Fruit fly (Drosophila melanogaster): ENCODE results near the gene CG13023.

The CG13023 gene

DNA sequence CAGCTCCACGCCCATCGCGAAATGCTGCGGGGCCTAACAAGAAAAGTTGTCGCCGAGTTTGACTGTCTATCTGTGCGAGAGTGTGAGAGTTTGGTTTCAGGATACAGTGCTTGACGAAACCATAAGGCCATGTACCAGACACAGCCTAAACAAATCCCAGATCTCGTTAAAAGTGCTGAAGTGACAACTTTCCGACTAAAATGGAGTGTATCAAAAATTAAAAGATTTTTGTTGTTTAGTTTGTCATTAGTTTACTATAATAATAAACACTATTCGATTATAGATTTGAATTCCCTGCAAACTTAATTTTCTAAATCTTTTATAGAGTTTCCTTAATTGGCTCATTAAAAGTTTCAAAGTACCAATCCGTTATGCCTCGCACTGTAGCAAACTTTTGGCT lies 33.6 kb downstream of the CG13023 start (continued):
- TF ChIP-seq CG6654 (GFP tag; optimal IDR thresholded peaks at IDR 0.05) (no peak), Hmr (GFP tag; optimal IDR thresholded peaks at IDR 0.05) (peak; percentile 31), mld (GFP tag; IDR thresholded peaks at IDR 0.05; ENCODE audit: partially characterized antibody) (no peak), eyg (GFP tag; optimal IDR thresholded peaks at IDR 0.05) (no peak), CG9609 (GFP tag; optimal IDR thresholded peaks at IDR 0.05) (no peak), vnd (GFP tag; IDR thresholded peaks at IDR 0.05; ENCODE audit: partially characterized antibody) (no peak), Ravus (GFP tag; IDR thresholded peaks at IDR 0.05) (no peak), nom (GFP tag; optimal IDR thresholded peaks at IDR 0.05) (no peak), Side (GFP tag; optimal IDR thresholded peaks at IDR 0.05) (no peak), Gug (GFP tag; IDR thresholded peaks at IDR 0.05) (no peak; the same call in 3 of the 4 replicates), CG1792 (GFP tag; optimal IDR thresholded peaks at IDR 0.05) (no peak), Meics (GFP tag; optimal IDR thresholded peaks at IDR 0.05) (peak; percentile 42), knrl (GFP tag; IDR thresholded peaks at IDR 0.05; ENCODE audit: partially characterized antibody) (no peak), CG11723 (GFP tag; optimal IDR thresholded peaks at IDR 0.05) (no peak), Dip2 (GFP tag; IDR thresholded peaks at IDR 0.05) (no peak), pho (GFP tag; optimal IDR thresholded peaks at IDR 0.05) (no peak), B-H1 (GFP tag; IDR thresholded peaks at IDR 0.05) (no peak), CG7839 (tag; optimal IDR thresholded peaks at IDR 0.05) (peak; percentile 50), MBD-R2 (GFP tag; IDR thresholded peaks at IDR 0.05) (no peak), CG15269 (tag; optimal IDR thresholded peaks at IDR 0.05) (peak; percentile 33), CG12299 (tag; optimal IDR thresholded peaks at IDR 0.05) (no peak), az2 (GFP tag; optimal IDR thresholded peaks at IDR 0.05) (no peak), HmgD (GFP tag; optimal IDR thresholded peaks at IDR 0.05) (no peak), CG7928 (GFP tag; optimal IDR thresholded peaks at IDR 0.05) (no peak), HLH3B (GFP tag; IDR thresholded peaks at IDR 0.05) (no peak), Usf (GFP tag; optimal IDR thresholded peaks at IDR 0.05) (no peak), hkb (optimal IDR thresholded peaks at IDR 0.05) (no peak), hkb (GFP tag; IDR thresholded peaks at IDR 0.05) (peak; percentile 41; the same call in 1 of the 2 replicates), en (GFP tag; optimal IDR thresholded peaks at IDR 0.05) (no peak), tio (GFP tag; optimal IDR thresholded peaks at IDR 0.05) (no peak), cwo (GFP tag; optimal IDR thresholded peaks at IDR 0.05) (no peak), CG1832 (GFP tag; optimal IDR thresholded peaks at IDR 0.05) (no peak), E2f1 (GFP tag; IDR thresholded peaks at IDR 0.05) (no peak), CG32767 (GFP tag; IDR thresholded peaks at IDR 0.05) (no peak), lab (GFP tag; optimal IDR thresholded peaks at IDR 0.05) (peak; percentile 64), CG43689 (GFP tag; IDR thresholded peaks at IDR 0.05) (no peak), CG12744 (GFP tag; optimal IDR thresholded peaks at IDR 0.05) (no peak), Pdp1 (GFP tag; optimal IDR thresholded peaks at IDR 0.05) (no peak), CG1603 (tag; optimal IDR thresholded peaks at IDR 0.05) (no peak), gro (GFP tag; optimal IDR thresholded peaks at IDR 0.05) (peak; percentile 1), Nf-YB (GFP tag; optimal IDR thresholded peaks at IDR 0.05) (no peak), kni (GFP tag; optimal IDR thresholded peaks at IDR 0.05) (no peak), seq (GFP tag; IDR thresholded peaks at IDR 0.05) (0 out of 2 replicates have a peak, but pooled peaks have one; percentile 33), Fer1 (GFP tag; optimal IDR thresholded peaks at IDR 0.05) (peak; percentile 6), CG13287 (GFP tag; IDR thresholded peaks at IDR 0.05; ENCODE audit: partially characterized antibody) (no peak), CG33213 (GFP tag; optimal IDR thresholded peaks at IDR 0.05) (no peak), Tbp (GFP tag; optimal IDR thresholded peaks at IDR 0.05) (no peak), CG6689 (GFP tag; IDR thresholded peaks at IDR 0.05) (no peak), CG16779 (GFP tag; IDR thresholded peaks at IDR 0.05) (no peak), tap (tag; optimal IDR thresholded peaks at IDR 0.05) (no peak), CG6683 (GFP tag; optimal IDR thresholded peaks at IDR 0.05) (no peak), Adf1 (GFP tag; IDR thresholded peaks at IDR 0.05) (no peak)
